Fruit fly (Drosophila melanogaster) whole organism, embryonic: Measurements from ENCODE around the gene E2f2.
A peak's percentile ranks its signal among the peaks of the same experiment; 100 is the strongest.

Experiments
- Adf1 ChIP-seq: fragments of 200-800 bp; sonication (Bioruptor generic); IDR thresholded peaks from 2 replicates; pipeline ENCODE4 v1.3.6; 2022; ENCODE audit warnings: missing biosample characterization, missing genetic modification characterization
- B-H1 ChIP-seq: fragments of 200-800 bp; sonication (Bioruptor generic); IDR thresholded peaks from 3 replicates; pipeline ENCODE4 v1.3.6; 2022; ENCODE audit warnings: missing biosample characterization, missing genetic modification characterization
- CG10654 ChIP-seq: fragments of 200-800 bp; sonication (Bioruptor generic); optimal IDR thresholded peaks from 2 replicates; lab custom pipeline; 2016; ENCODE audit warnings: missing biosample characterization, missing genetic modification characterization
- CG12236 ChIP-seq: fragments of 200-800 bp; sonication (Bioruptor generic); optimal IDR thresholded peaks from 2 replicates; lab custom pipeline; 2016; ENCODE audit warnings: missing biosample characterization, missing genetic modification characterization
- CG14050 ChIP-seq: fragments of 200-800 bp; sonication (Bioruptor generic); IDR thresholded peaks from 3 replicates; pipeline ENCODE4 v1.3.6; 2022; ENCODE audit warnings: missing biosample characterization, missing genetic modification characterization
- CG14441 ChIP-seq: fragments of 200-800 bp; sonication (Bioruptor generic); IDR thresholded peaks from 2 replicates; pipeline ENCODE4 v1.3.6; 2022; ENCODE audit warnings: missing biosample characterization, missing genetic modification characterization
- CG14965 ChIP-seq: fragments of 200-800 bp; sonication (Bioruptor generic); optimal IDR thresholded peaks from 2 replicates; lab custom pipeline; 2016; ENCODE audit warnings: missing biosample characterization, missing genetic modification characterization, borderline replicate concordance
- CG1529 ChIP-seq: fragments of 200-800 bp; sonication (Bioruptor generic); optimal IDR thresholded peaks from 3 replicates; lab custom pipeline; 2018; ENCODE audit warnings: missing biosample characterization, missing genetic modification characterization
- CG16863 ChIP-seq: fragments of 200-800 bp; sonication (Bioruptor generic); optimal IDR thresholded peaks from 3 replicates; lab custom pipeline; 2016; ENCODE audit warnings: missing biosample characterization, missing genetic modification characterization
- CG18619 ChIP-seq: fragments of 200-800 bp; sonication (Bioruptor generic); optimal IDR thresholded peaks from 3 replicates; lab custom pipeline; 2017; ENCODE audit warnings: missing biosample characterization, mild to moderate bottlenecking, missing genetic modification characterization
- CG32772 ChIP-seq: fragments of 200-800 bp; sonication (Bioruptor generic); IDR thresholded peaks from 2 replicates; pipeline ENCODE4 v1.3.6; 2022; ENCODE audit warnings: missing biosample characterization, missing genetic modification characterization
- CG3281 ChIP-seq: fragments of 200-800 bp; sonication (Bioruptor generic); optimal IDR thresholded peaks from 3 replicates; lab custom pipeline; 2017; ENCODE audit warnings: missing biosample characterization, mild to moderate bottlenecking, missing genetic modification characterization
- CG3726 ChIP-seq: fragments of 200-800 bp; sonication (Bioruptor generic); IDR thresholded peaks from 3 replicates; pipeline ENCODE4, ENCODE4 v1.3.6; 2022; ENCODE audit warnings: missing biosample characterization, missing genetic modification characterization
- CG3847 ChIP-seq: fragments of 200-800 bp; sonication (Bioruptor generic); IDR thresholded peaks from 2 replicates; pipeline ENCODE4 v1.3.6; 2022; ENCODE audit warnings: missing biosample characterization, missing genetic modification characterization
- CG42726 ChIP-seq: fragments of 200-800 bp; sonication (Bioruptor generic); IDR thresholded peaks from 2 replicates; pipeline ENCODE4 v1.3.6; 2022; ENCODE audit warnings: missing biosample characterization, missing genetic modification characterization; ENCODE audit not compliant: partially characterized antibody
- CG4854 ChIP-seq: fragments of 200-800 bp; sonication (Bioruptor generic); optimal IDR thresholded peaks from 2 replicates; lab custom pipeline; 2016; ENCODE audit warnings: missing biosample characterization, missing genetic modification characterization, inconsistent platforms
- CG8359 ChIP-seq: fragments of 200-800 bp; sonication (Bioruptor generic); optimal IDR thresholded peaks from 2 replicates; lab custom pipeline; 2017; ENCODE audit warnings: missing biosample characterization, mild to moderate bottlenecking, missing genetic modification characterization, borderline replicate concordance
- CTCF ChIP-seq: fragments of 200-800 bp; sonication (Bioruptor generic); optimal IDR thresholded peaks from 2 replicates; lab custom pipeline; 2017; ENCODE audit warnings: missing biosample characterization, mild to moderate bottlenecking, missing genetic modification characterization, moderate library complexity
- CkIIα-i1 ChIP-seq: fragments of 200-800 bp; sonication (Bioruptor generic); IDR thresholded peaks from 2 replicates; pipeline ENCODE4 v1.3.6; 2022; ENCODE audit warnings: missing biosample characterization, missing genetic modification characterization
- Dfd ChIP-seq, 2 experiments: fragments of >200 bp; optimal IDR thresholded peaks; 2 replicates each; lab custom pipeline; 2017; ENCODE audit warnings: missing biosample characterization in 2 of 2, missing genetic modification characterization in 2 of 2
- E2f1 ChIP-seq: fragments of 200-800 bp; sonication (Bioruptor generic); IDR thresholded peaks from 2 replicates; pipeline ENCODE4 v1.3.6; 2022; ENCODE audit warnings: missing biosample characterization, missing genetic modification characterization
- ERR ChIP-seq: fragments of 200-800 bp; sonication (Bioruptor generic); optimal IDR thresholded peaks from 2 replicates; lab custom pipeline; 2016; ENCODE audit warnings: missing biosample characterization, missing genetic modification characterization
- Fer1 ChIP-seq: fragments of 200-800 bp; sonication (Bioruptor generic); optimal IDR thresholded peaks from 2 replicates; lab custom pipeline; 2017; ENCODE audit warnings: missing biosample characterization, mild to moderate bottlenecking, missing genetic modification characterization
- Fer2 ChIP-seq: fragments of 200-800 bp; sonication (Bioruptor generic); optimal IDR thresholded peaks from 2 replicates; lab custom pipeline; 2018; ENCODE audit warnings: missing biosample characterization, mild to moderate bottlenecking, missing genetic modification characterization, moderate library complexity
- HmgD ChIP-seq: fragments of 200-800 bp; sonication (Bioruptor generic); optimal IDR thresholded peaks from 3 replicates; lab custom pipeline; 2016; ENCODE audit warnings: missing biosample characterization, missing genetic modification characterization
- Hmr ChIP-seq: fragments of 200-800 bp; sonication (Bioruptor generic); optimal IDR thresholded peaks from 3 replicates; lab custom pipeline; 2017; ENCODE audit warnings: mild to moderate bottlenecking, missing biosample characterization, missing genetic modification reagents, missing genetic modification characterization
- Hr78 ChIP-seq, 2 experiments: fragments of 200-800 bp in 1 of 2; fragments of >200 bp in 1 of 2; sonication (Bioruptor generic) in 1 of 2; optimal IDR thresholded peaks; 2 replicates each; lab custom pipeline; 2017 to 2019; ENCODE audit warnings: missing biosample characterization in 2 of 2, missing genetic modification characterization in 2 of 2, mild to moderate bottlenecking in 1 of 2, moderate library complexity in 1 of 2
- Hsf ChIP-seq: fragments of 200-800 bp; sonication (Bioruptor generic); optimal IDR thresholded peaks from 3 replicates; lab custom pipeline; 2016; ENCODE audit warnings: missing biosample characterization, missing genetic modification characterization
- Mes4 ChIP-seq: fragments of 200-800 bp; sonication (Bioruptor generic); optimal IDR thresholded peaks from 2 replicates; lab custom pipeline; 2016; ENCODE audit warnings: missing biosample characterization, missing genetic modification characterization
- NFAT ChIP-seq: fragments of 200-800 bp; sonication (Bioruptor generic); IDR thresholded peaks from 2 replicates; pipeline ENCODE4 v1.3.6; 2022; ENCODE audit warnings: missing biosample characterization, missing genetic modification characterization
- Ravus ChIP-seq: fragments of 200-800 bp; sonication (Bioruptor generic); IDR thresholded peaks from 2 replicates; pipeline ENCODE4 v1.3.6; 2022; ENCODE audit warnings: missing biosample characterization, missing genetic modification characterization
- Sin3A ChIP-seq: fragments of >200 bp; optimal IDR thresholded peaks from 2 replicates; lab custom pipeline; 2018
- Six4 ChIP-seq: fragments of 200-800 bp; sonication (Bioruptor generic); optimal IDR thresholded peaks from 2 replicates; lab custom pipeline; 2016; ENCODE audit warnings: missing biosample characterization, missing genetic modification characterization
- Sox100B ChIP-seq: fragments of 200-800 bp; sonication (Bioruptor generic); optimal IDR thresholded peaks from 3 replicates; lab custom pipeline; 2018; ENCODE audit warnings: missing biosample characterization, mild to moderate bottlenecking, missing genetic modification characterization
- ase ChIP-seq: fragments of 200-800 bp; sonication (Bioruptor generic); IDR thresholded peaks from 3 replicates; pipeline ENCODE4 v1.3.6; 2022; ENCODE audit warnings: missing biosample characterization, missing genetic modification characterization
- cg ChIP-seq: fragments of 200-800 bp; sonication (Bioruptor generic); optimal IDR thresholded peaks from 3 replicates; lab custom pipeline; 2019; ENCODE audit warnings: missing biosample characterization, mild to moderate bottlenecking, missing genetic modification characterization, moderate library complexity
- dm ChIP-seq: fragments of 200-800 bp; sonication (Bioruptor generic); optimal IDR thresholded peaks from 3 replicates; lab custom pipeline; 2016; ENCODE audit warnings: missing biosample characterization, missing genetic modification characterization
- dpn ChIP-seq, 2 experiments: fragments of 200-800 bp; sonication (Bioruptor generic); optimal IDR thresholded peaks; 3 replicates each; lab custom pipeline; 2016; ENCODE audit warnings: missing biosample characterization in 2 of 2, missing genetic modification characterization in 2 of 2
- en ChIP-seq: fragments of 200-800 bp; sonication (Bioruptor generic); optimal IDR thresholded peaks from 2 replicates; lab custom pipeline; 2016; ENCODE audit warnings: missing biosample characterization, missing genetic modification characterization
- exex ChIP-seq: fragments of 200-800 bp; sonication (Bioruptor generic); optimal IDR thresholded peaks from 4 replicates; lab custom pipeline; 2018; ENCODE audit warnings: missing biosample characterization, mild to moderate bottlenecking, missing genetic modification characterization, moderate library complexity
- fru ChIP-seq: fragments of >200 bp; optimal IDR thresholded peaks from 2 replicates; lab custom pipeline; 2017
- grau ChIP-seq: fragments of 200-800 bp; optimal IDR thresholded peaks from 3 replicates; lab custom pipeline; 2019; ENCODE audit warnings: missing biosample characterization, mild to moderate bottlenecking, missing genetic modification characterization, moderate library complexity
- oc ChIP-seq: fragments of 200-800 bp; sonication (Bioruptor generic); optimal IDR thresholded peaks from 2 replicates; lab custom pipeline; 2018; ENCODE audit warnings: missing biosample characterization, mild to moderate bottlenecking, missing genetic modification characterization, moderate library complexity
- org-1 ChIP-seq: fragments of 200-800 bp; sonication (Bioruptor generic); optimal IDR thresholded peaks from 2 replicates; lab custom pipeline; 2017; ENCODE audit warnings: missing biosample characterization, missing genetic modification characterization
- sc ChIP-seq, 3 experiments: fragments of >200 bp in 2 of 3; fragments of 200-800 bp in 1 of 3; sonication (Bioruptor generic) in 1 of 3; optimal IDR thresholded peaks; 2 replicates in 2 of 3; 3 replicates in 1 of 3; lab custom pipeline; 2017; ENCODE audit warnings: mild to moderate bottlenecking in 1 of 3, missing biosample characterization in 1 of 3, missing genetic modification characterization in 1 of 3, missing genetic modification reagents in 1 of 3
- scrt ChIP-seq: fragments of 200-800 bp; sonication (Bioruptor generic); optimal IDR thresholded peaks from 2 replicates; lab custom pipeline; 2018; ENCODE audit warnings: missing biosample characterization, mild to moderate bottlenecking, missing genetic modification characterization, moderate library complexity
- seq ChIP-seq: fragments of 200-800 bp; sonication (Bioruptor generic); IDR thresholded peaks from 2 replicates; pipeline ENCODE4 v1.3.6; 2022; ENCODE audit warnings: missing biosample characterization, missing genetic modification characterization
- sob ChIP-seq: fragments of 200-800 bp; sonication (Bioruptor generic); IDR thresholded peaks from 2 replicates; pipeline ENCODE4 v1.3.6; 2022; ENCODE audit warnings: missing biosample characterization, missing genetic modification characterization
- ssp ChIP-seq: fragments of 200-800 bp; sonication (Bioruptor generic); IDR thresholded peaks from 2 replicates; pipeline ENCODE4 v1.3.6; 2022; ENCODE audit warnings: missing biosample characterization, missing genetic modification characterization
- trem ChIP-seq: fragments of 200-800 bp; optimal IDR thresholded peaks from 3 replicates; lab custom pipeline; 2019; ENCODE audit warnings: missing biosample characterization, mild to moderate bottlenecking, missing genetic modification characterization, moderate library complexity
- vnd ChIP-seq: fragments of 200-800 bp; sonication (Bioruptor generic); IDR thresholded peaks from 3 replicates; pipeline ENCODE4 v1.3.6; 2022; ENCODE audit warnings: missing biosample characterization, missing genetic modification characterization; ENCODE audit not compliant: partially characterized antibody
- zfh2 ChIP-seq: fragments of 200-800 bp; sonication (Bioruptor generic); optimal IDR thresholded peaks from 2 replicates; lab custom pipeline; 2016; ENCODE audit warnings: missing biosample characterization, missing genetic modification characterization

Gene E2f2

DNA sequence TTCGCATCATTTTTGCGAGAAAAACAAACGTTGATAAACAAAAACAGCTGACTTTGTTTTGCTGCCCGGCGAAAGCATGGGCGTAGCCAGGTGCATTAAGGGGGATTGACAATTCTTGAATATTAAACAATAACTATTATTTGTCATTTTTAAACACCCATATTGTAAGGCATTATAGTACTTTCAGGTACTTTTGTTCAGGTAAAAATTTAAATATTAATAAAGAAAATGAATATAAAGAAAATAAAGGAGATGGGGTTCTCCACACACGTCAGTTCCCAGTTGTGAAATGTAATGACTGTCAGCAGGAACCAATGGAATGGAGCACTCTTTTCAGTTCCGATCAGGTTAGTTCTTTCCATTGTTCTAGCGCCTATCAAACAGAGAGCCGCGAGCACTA, 2.0 kb upstream of the E2f2 start, which contains the start of the genes Coq3 and Pld3 (continued):
- TF ChIP-seq CG16863 (GFP tag; lab: Kevin White, UChicago): peak; percentile 54
- no peak for TF ChIP-seq Hr78 (GFP tag; optimal IDR thresholded peaks at IDR 0.05; lab: Kevin White, UChicago)
- peak; percentile 50; the same call in 1 of the 2 replicates for TF ChIP-seq seq (GFP tag; lab: Robert Waterston, UW)
- 0 out of 3 replicates have a peak, but pooled peaks have one; percentile 57 for TF ChIP-seq CG3726
- TF ChIP-seq Six4 (GFP tag; lab: Kevin White, UChicago): peak; percentile 77
- TF ChIP-seq exex (tag; lab: Kevin White, UChicago): peak; percentile 58
- TF ChIP-seq zfh2 (GFP tag; lab: Kevin White, UChicago): peak; percentile 83
- TF ChIP-seq dpn (GFP tag; optimal IDR thresholded peaks at IDR 0.05; lab: Kevin White, UChicago): peak; percentile 73 to 83
- no peak for TF ChIP-seq CG42726 (GFP tag; lab: Robert Waterston, UW)
- TF ChIP-seq Dfd (GFP tag; optimal IDR thresholded peaks at IDR 0.05; lab: Kevin White, UChicago): no peak
- TF ChIP-seq CG14050: peak; percentile 63
- TF ChIP-seq ERR (GFP tag; lab: Kevin White, UChicago): peak; percentile 52
- peak; percentile 61 for TF ChIP-seq CG4854 (GFP tag; lab: Kevin White, UChicago)
- TF ChIP-seq Ravus: no peak; the same call in 1 of the 2 replicates
- TF ChIP-seq CG10654 (GFP tag; lab: Kevin White, UChicago): peak; percentile 83
- TF ChIP-seq ssp (GFP tag; lab: Robert Waterston, UW): peak; percentile 48
- peak; percentile 23 for TF ChIP-seq Mes4 (GFP tag; lab: Kevin White, UChicago)
- no peak for TF ChIP-seq fru (lab: Kevin White, UChicago)
- no peak for TF ChIP-seq Sin3A (lab: Kevin White, UChicago)
- TF ChIP-seq HmgD (GFP tag; lab: Kevin White, UChicago): no peak
- peak; percentile 56 for TF ChIP-seq Adf1 (GFP tag; lab: Robert Waterston, UW)
- peak; percentile 76 for TF ChIP-seq CG14441 (GFP tag; lab: Robert Waterston, UW)
- peak; percentile 71 for TF ChIP-seq Fer2
- no peak for TF ChIP-seq cg (GFP tag; lab: Kevin White, UChicago)
- peak; percentile 65 for TF ChIP-seq CG1529 (GFP tag; lab: Kevin White, UChicago)
- TF ChIP-seq NFAT (GFP tag; lab: Robert Waterston, UW): peak; percentile 80
- TF ChIP-seq E2f1 (GFP tag; lab: Robert Waterston, UW): peak; percentile 73
- peak; percentile 85 for TF ChIP-seq Hsf (GFP tag; lab: Kevin White, UChicago)
- TF ChIP-seq CG12236 (GFP tag; lab: Kevin White, UChicago): no peak
- peak; percentile 83 for TF ChIP-seq grau (tag; lab: Kevin White, UChicago)
- TF ChIP-seq CTCF (GFP tag; lab: Kevin White, UChicago): peak; percentile 21
- peak; percentile 25 for TF ChIP-seq en (GFP tag; lab: Kevin White, UChicago)
- TF ChIP-seq CG8359: peak; percentile 64
- peak; percentile 57 for TF ChIP-seq org-1 (GFP tag; lab: Kevin White, UChicago)
- peak; percentile 83 for TF ChIP-seq sob (GFP tag; lab: Robert Waterston, UW)
- TF ChIP-seq scrt (GFP tag; lab: Kevin White, UChicago): peak; percentile 71
- peak; percentile 90 for TF ChIP-seq Fer1 (GFP tag; lab: Kevin White, UChicago)
- no peak for TF ChIP-seq CG14965
- peak; percentile 65 for TF ChIP-seq CG3847 (GFP tag; lab: Robert Waterston, UW)
- peak; percentile 84 for TF ChIP-seq CG3281 (GFP tag; lab: Kevin White, UChicago)
- peak; percentile 61; the same call in 2 of the 3 replicates for TF ChIP-seq B-H1 (GFP tag; lab: Robert Waterston, UW)
- no peak for TF ChIP-seq dm
- peak; percentile 69 for TF ChIP-seq Sox100B (GFP tag; lab: Kevin White, UChicago)
- TF ChIP-seq oc: no peak
- peak; percentile 89 for TF ChIP-seq Hmr (GFP tag; lab: Kevin White, UChicago)
- peak; percentile 73 for TF ChIP-seq CG32772 (GFP tag; lab: Robert Waterston, UW)
- TF ChIP-seq CkIIα-i1 (GFP tag; lab: Robert Waterston, UW): no peak
- peak; percentile 76; the same call in 2 of the 3 replicates for TF ChIP-seq ase
- TF ChIP-seq vnd (GFP tag; lab: Robert Waterston, UW): no peak
- peak; percentile 73 for TF ChIP-seq CG18619 (GFP tag; lab: Kevin White, UChicago)
- TF ChIP-seq trem (tag; lab: Kevin White, UChicago): peak; percentile 70
- TF ChIP-seq sc (optimal IDR thresholded peaks at IDR 0.05; lab: Kevin White, UChicago): no peak
- TF ChIP-seq sc (GFP tag; optimal IDR thresholded peaks at IDR 0.05; lab: Kevin White, UChicago): peak; percentile 67
